Fruit fly (Drosophila melanogaster) whole organism, embryonic: ENCODE measurements around the gene SmydA-2.

ENCODE experiments used
- B-H2 ChIP-seq: fragments of 200-800 bp; sonication (Bioruptor generic); optimal IDR thresholded peaks from 2 replicates; lab custom pipeline; 2018; ENCODE audit warnings: missing biosample characterization, mild to moderate bottlenecking, missing genetic modification characterization
- CG10274 ChIP-seq: fragments of 200-800 bp; sonication (Bioruptor generic); optimal IDR thresholded peaks from 3 replicates; lab custom pipeline; 2017; ENCODE audit warnings: missing biosample characterization, mild to moderate bottlenecking, missing genetic modification characterization
- CG10366 ChIP-seq: fragments of 200-800 bp; sonication (Bioruptor generic); IDR thresholded peaks from 2 replicates; pipeline ENCODE4 v1.3.6; 2022; ENCODE audit warnings: missing biosample characterization, missing genetic modification characterization
- CG10462 ChIP-seq: fragments of 200-800 bp; sonication (Bioruptor generic); optimal IDR thresholded peaks from 2 replicates; lab custom pipeline; 2016; ENCODE audit warnings: missing biosample characterization, missing genetic modification characterization
- CG11085 ChIP-seq: fragments of 200-800 bp; sonication (Bioruptor generic); IDR thresholded peaks from 2 replicates; pipeline ENCODE4 v1.3.6; 2022; ENCODE audit warnings: missing biosample characterization, missing genetic modification characterization
- CG12071 ChIP-seq: fragments of 200-800 bp; sonication (Bioruptor generic); optimal IDR thresholded peaks from 3 replicates; lab custom pipeline; 2018; ENCODE audit warnings: missing biosample characterization, mild to moderate bottlenecking, missing genetic modification characterization
- CG12299 ChIP-seq: fragments of 200-800 bp; sonication (Bioruptor generic); optimal IDR thresholded peaks from 2 replicates; lab custom pipeline; 2018; ENCODE audit warnings: missing biosample characterization, mild to moderate bottlenecking, missing genetic modification characterization
- CG13123 ChIP-seq: fragments of 200-800 bp; sonication (Bioruptor generic); optimal IDR thresholded peaks from 2 replicates; lab custom pipeline; 2016; ENCODE audit warnings: missing biosample characterization, missing genetic modification characterization
- CG15601 ChIP-seq: fragments of 200-800 bp; sonication (Bioruptor generic); optimal IDR thresholded peaks from 3 replicates; lab custom pipeline; 2019; ENCODE audit warnings: missing biosample characterization, mild to moderate bottlenecking, missing genetic modification characterization, moderate library complexity
- CG17568 ChIP-seq: fragments of 200-800 bp; sonication (Bioruptor generic); optimal IDR thresholded peaks from 2 replicates; lab custom pipeline; 2018; ENCODE audit warnings: missing biosample characterization, mild to moderate bottlenecking, missing genetic modification characterization, moderate library complexity
- CG1832 ChIP-seq: fragments of 200-800 bp; sonication (Bioruptor generic); optimal IDR thresholded peaks from 2 replicates; lab custom pipeline; 2017; ENCODE audit warnings: missing biosample characterization, mild to moderate bottlenecking, missing genetic modification characterization, inconsistent platforms
- CG18619 ChIP-seq: fragments of 200-800 bp; sonication (Bioruptor generic); optimal IDR thresholded peaks from 3 replicates; lab custom pipeline; 2017; ENCODE audit warnings: missing biosample characterization, mild to moderate bottlenecking, missing genetic modification characterization
- CG2120 ChIP-seq: fragments of 200-800 bp; sonication (Bioruptor generic); optimal IDR thresholded peaks from 3 replicates; lab custom pipeline; 2016; ENCODE audit warnings: missing biosample characterization, missing genetic modification characterization
- CG2202 ChIP-seq: fragments of 200-800 bp; sonication (Bioruptor generic); optimal IDR thresholded peaks from 2 replicates; lab custom pipeline; 2018; ENCODE audit warnings: missing biosample characterization, mild to moderate bottlenecking, missing genetic modification characterization
- CG30020 ChIP-seq: fragments of 200-800 bp; optimal IDR thresholded peaks from 2 replicates; lab custom pipeline; 2019; ENCODE audit warnings: missing biosample characterization, mild to moderate bottlenecking, missing genetic modification characterization, moderate library complexity
- CG31388 ChIP-seq: fragments of 200-800 bp; sonication (Bioruptor generic); optimal IDR thresholded peaks from 2 replicates; lab custom pipeline; 2016; ENCODE audit warnings: missing biosample characterization, missing genetic modification characterization
- CG31441 ChIP-seq: fragments of 200-800 bp; sonication (Bioruptor generic); IDR thresholded peaks from 2 replicates; pipeline ENCODE4 v1.3.6; 2022; ENCODE audit warnings: missing biosample characterization, missing genetic modification characterization
- CG4707 ChIP-seq: fragments of 200-800 bp; sonication (Bioruptor generic); optimal IDR thresholded peaks from 2 replicates; lab custom pipeline; 2018; ENCODE audit warnings: missing biosample characterization, mild to moderate bottlenecking, missing genetic modification characterization, moderate library complexity
- CG8281 ChIP-seq: fragments of 200-800 bp; sonication (Bioruptor generic); optimal IDR thresholded peaks from 2 replicates; lab custom pipeline; 2018; ENCODE audit warnings: missing biosample characterization, mild to moderate bottlenecking, missing genetic modification characterization, moderate library complexity
- D19B ChIP-seq: fragments of 200-800 bp; sonication (Bioruptor generic); optimal IDR thresholded peaks from 2 replicates; lab custom pipeline; 2017; ENCODE audit warnings: missing biosample characterization, mild to moderate bottlenecking, missing genetic modification characterization
- Deaf1 ChIP-seq: fragments of 200-800 bp; optimal IDR thresholded peaks from 3 replicates; lab custom pipeline; 2019; ENCODE audit warnings: missing biosample characterization, mild to moderate bottlenecking, missing genetic modification characterization, moderate library complexity
- E2f2 ChIP-seq: fragments of 200-800 bp; sonication (Bioruptor generic); IDR thresholded peaks from 2 replicates; pipeline ENCODE4 v1.3.6; 2022; ENCODE audit warnings: missing biosample characterization, missing genetic modification characterization
- Hmr ChIP-seq: fragments of 200-800 bp; sonication (Bioruptor generic); optimal IDR thresholded peaks from 3 replicates; lab custom pipeline; 2017; ENCODE audit warnings: mild to moderate bottlenecking, missing biosample characterization, missing genetic modification reagents, missing genetic modification characterization
- MTF-1 ChIP-seq: fragments of 200-800 bp; sonication (Bioruptor generic); optimal IDR thresholded peaks from 2 replicates; lab custom pipeline; 2018; ENCODE audit warnings: missing biosample characterization, mild to moderate bottlenecking, missing genetic modification characterization, borderline replicate concordance
- NC2β ChIP-seq: fragments of 200-800 bp; sonication (Bioruptor generic); optimal IDR thresholded peaks from 2 replicates; lab custom pipeline; 2016; ENCODE audit warnings: missing biosample characterization, missing genetic modification characterization
- Nf-YC ChIP-seq: fragments of 200-800 bp; optimal IDR thresholded peaks from 3 replicates; lab custom pipeline; 2019; ENCODE audit warnings: missing biosample characterization, mild to moderate bottlenecking, missing genetic modification characterization, moderate library complexity
- Ravus ChIP-seq: fragments of 200-800 bp; sonication (Bioruptor generic); IDR thresholded peaks from 2 replicates; pipeline ENCODE4 v1.3.6; 2022; ENCODE audit warnings: missing biosample characterization, missing genetic modification characterization
- Xbp1 ChIP-seq: fragments of 200-800 bp; sonication (Bioruptor generic); optimal IDR thresholded peaks from 3 replicates; lab custom pipeline; 2016; ENCODE audit warnings: missing biosample characterization, mild to moderate bottlenecking, missing genetic modification characterization
- chif ChIP-seq, 2 experiments: fragments of 200-800 bp; sonication (Bioruptor generic); optimal IDR thresholded peaks; 3 replicates each; lab custom pipeline; 2016; ENCODE audit warnings: missing biosample characterization in 2 of 2, missing genetic modification characterization in 2 of 2
- dmrt11E ChIP-seq: fragments of 200-800 bp; sonication (Bioruptor generic); optimal IDR thresholded peaks from 3 replicates; lab custom pipeline; 2018; ENCODE audit warnings: missing biosample characterization, mild to moderate bottlenecking, missing genetic modification characterization, moderate library complexity
- fd64A ChIP-seq: fragments of 200-800 bp; sonication (Bioruptor generic); optimal IDR thresholded peaks from 3 replicates; lab custom pipeline; 2018; ENCODE audit warnings: missing biosample characterization, mild to moderate bottlenecking, missing genetic modification characterization
- fru ChIP-seq: fragments of >200 bp; optimal IDR thresholded peaks from 2 replicates; lab custom pipeline; 2017
- hb ChIP-seq: fragments of 200-800 bp; sonication (Bioruptor generic); IDR thresholded peaks from 3 replicates; pipeline ENCODE4 v1.3.6; 2022; ENCODE audit warnings: missing biosample characterization, missing genetic modification characterization; ENCODE audit not compliant: partially characterized antibody
- hkb ChIP-seq, 2 experiments: fragments of 200-800 bp in 1 of 2; fragments of >200 bp in 1 of 2; sonication (Bioruptor generic) in 1 of 2; IDR thresholded peaks in 1 of 2; optimal IDR thresholded peaks in 1 of 2; 2 replicates each; pipeline versions ENCODE4 v1.3.6 to Lab custom; 2017 to 2022; ENCODE audit warnings: missing biosample characterization in 1 of 2, missing genetic modification characterization in 1 of 2
- inv ChIP-seq: fragments of 200-800 bp; sonication (Bioruptor generic); IDR thresholded peaks from 2 replicates; pipeline ENCODE4 v1.3.6; 2022; ENCODE audit warnings: missing biosample characterization, missing genetic modification characterization; ENCODE audit not compliant: partially characterized antibody
- jing ChIP-seq: fragments of 200-800 bp; sonication (Bioruptor generic); optimal IDR thresholded peaks from 2 replicates; lab custom pipeline; 2018; ENCODE audit warnings: missing biosample characterization, mild to moderate bottlenecking, missing genetic modification characterization
- jumu ChIP-seq: fragments of 200-800 bp; sonication (Bioruptor generic); optimal IDR thresholded peaks from 3 replicates; lab custom pipeline; 2016; ENCODE audit warnings: missing biosample characterization, missing genetic modification characterization
- kah ChIP-seq: fragments of 200-800 bp; sonication (Bioruptor generic); optimal IDR thresholded peaks from 2 replicates; lab custom pipeline; 2018; ENCODE audit warnings: missing biosample characterization, mild to moderate bottlenecking, missing genetic modification characterization
- nau ChIP-seq: fragments of 200-800 bp; sonication (Bioruptor generic); optimal IDR thresholded peaks from 3 replicates; lab custom pipeline; 2017; ENCODE audit warnings: missing biosample characterization, mild to moderate bottlenecking, missing genetic modification characterization, missing genetic modification reagents
- onecut ChIP-seq: fragments of 200-800 bp; sonication (Bioruptor generic); IDR thresholded peaks from 2 replicates; pipeline ENCODE4 v1.3.6; 2022; ENCODE audit warnings: missing biosample characterization, missing genetic modification characterization
- peb ChIP-seq: fragments of 200-800 bp; sonication (Bioruptor generic); IDR thresholded peaks from 2 replicates; pipeline ENCODE4 v1.3.6; 2022; ENCODE audit warnings: missing biosample characterization, missing genetic modification characterization
- pita ChIP-seq: fragments of 200-800 bp; sonication (Bioruptor generic); optimal IDR thresholded peaks from 2 replicates; lab custom pipeline; 2017; ENCODE audit warnings: missing biosample characterization, mild to moderate bottlenecking, missing genetic modification characterization
- sens-2 ChIP-seq: fragments of 200-800 bp; sonication (Bioruptor generic); IDR thresholded peaks from 2 replicates; pipeline ENCODE4 v1.3.6; 2022; ENCODE audit warnings: missing biosample characterization, missing genetic modification characterization
- sna ChIP-seq: fragments of 200-800 bp; sonication (Bioruptor generic); IDR thresholded peaks from 2 replicates; pipeline ENCODE4 v1.3.6; 2022; ENCODE audit warnings: missing biosample characterization, missing genetic modification characterization; ENCODE audit not compliant: partially characterized antibody
- ssp ChIP-seq: fragments of 200-800 bp; sonication (Bioruptor generic); IDR thresholded peaks from 2 replicates; pipeline ENCODE4 v1.3.6; 2022; ENCODE audit warnings: missing biosample characterization, missing genetic modification characterization
- tgo ChIP-seq: fragments of 200-800 bp; sonication (Bioruptor generic); IDR thresholded peaks from 3 replicates; pipeline ENCODE4 v1.3.6; 2022; ENCODE audit warnings: missing biosample characterization, missing genetic modification characterization
- wdn ChIP-seq: fragments of 200-800 bp; sonication (Bioruptor generic); IDR thresholded peaks from 2 replicates; pipeline ENCODE4 v1.3.6; 2022; ENCODE audit warnings: missing biosample characterization, missing genetic modification characterization
- yki ChIP-seq: fragments of >200 bp; optimal IDR thresholded peaks from 3 replicates; lab custom pipeline; 2018
- z ChIP-seq: fragments of 200-800 bp; sonication (Bioruptor generic); IDR thresholded peaks from 3 replicates; pipeline ENCODE4 v1.3.6; 2022; ENCODE audit warnings: missing biosample characterization, missing genetic modification characterization
- zfh1 ChIP-seq: fragments of 200-800 bp; sonication (Bioruptor generic); IDR thresholded peaks from 3 replicates; pipeline ENCODE4 v1.3.6; 2022; ENCODE audit warnings: missing biosample characterization, missing genetic modification characterization

SmydA-2 gene

DNA sequence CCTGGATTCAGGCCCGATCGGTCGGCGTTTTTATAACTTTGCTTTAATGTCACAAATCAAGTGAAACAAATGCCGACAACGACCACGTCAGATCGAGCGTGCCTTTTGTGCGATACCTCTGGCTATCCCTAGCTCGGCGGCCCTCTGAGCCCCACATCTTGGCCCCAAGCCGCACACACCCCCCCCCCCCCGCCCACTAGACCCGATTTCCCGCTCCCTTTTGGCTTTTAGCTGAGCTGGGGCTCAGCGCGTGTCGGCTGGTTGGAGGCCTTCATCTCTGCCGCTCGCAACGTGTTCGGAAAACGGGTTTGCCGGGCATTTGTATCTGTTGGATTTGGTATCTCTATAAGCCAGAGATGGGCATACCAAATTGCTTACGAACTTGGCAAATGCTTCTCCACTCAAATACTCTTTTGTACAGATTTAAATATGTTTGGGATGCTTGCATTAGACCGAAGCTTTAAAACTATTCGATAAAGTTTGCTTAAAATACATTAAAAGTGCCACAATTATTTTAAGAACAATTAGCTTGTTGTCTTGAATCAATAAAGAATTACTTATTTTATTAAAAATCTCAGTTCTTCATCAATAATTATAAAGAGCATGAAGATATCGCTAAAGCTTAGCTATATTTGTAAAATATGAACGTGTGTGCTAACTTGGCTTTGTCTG, 13.2 kb upstream of the SmydA-2 start (continued):
- TF ChIP-seq CG2202 (tag; lab: Kevin White, UChicago) (no peak), CG12071 (GFP tag; lab: Kevin White, UChicago) (no peak), B-H2 (GFP tag; lab: Kevin White, UChicago) (no peak), NC2β (GFP tag; lab: Kevin White, UChicago) (no peak), CG31388 (GFP tag; lab: Kevin White, UChicago) (no peak), CG10274 (peak; percentile 29), hkb (optimal IDR thresholded peaks at IDR 0.05; lab: Kevin White, UChicago) (no peak), hkb (GFP tag; IDR thresholded peaks at IDR 0.05; lab: Robert Waterston, UW) (no peak), yki (lab: Kevin White, UChicago) (no peak), MTF-1 (no peak), pita (no peak), Hmr (GFP tag; lab: Kevin White, UChicago) (peak; percentile 63), CG8281 (tag; lab: Kevin White, UChicago) (no peak), sens-2 (GFP tag; lab: Robert Waterston, UW) (no peak), CG2120 (GFP tag; lab: Kevin White, UChicago) (peak; percentile 60), D19B (GFP tag; lab: Kevin White, UChicago) (peak; percentile 28), dmrt11E (tag; lab: Kevin White, UChicago) (no peak), nau (GFP tag; lab: Kevin White, UChicago) (no peak), CG15601 (tag; lab: Kevin White, UChicago) (no peak), ssp (no peak), z (GFP tag; lab: Robert Waterston, UW) (no peak), CG13123 (GFP tag; lab: Kevin White, UChicago) (no peak), CG10462 (GFP tag; lab: Kevin White, UChicago) (no peak), CG11085 (GFP tag; lab: Robert Waterston, UW) (no peak), CG10366 (GFP tag; lab: Robert Waterston, UW) (peak; percentile 12; the same call in 1 of the 2 replicates), CG31441 (peak; percentile 27; the same call in 1 of the 2 replicates), CG1832 (GFP tag; lab: Kevin White, UChicago) (no peak), sna (0 out of 2 replicates have a peak, but pooled peaks have one; percentile 36), CG17568 (GFP tag; lab: Kevin White, UChicago) (no peak), CG30020 (tag; lab: Kevin White, UChicago) (no peak), inv (GFP tag; lab: Robert Waterston, UW) (no peak), CG12299 (tag; lab: Kevin White, UChicago) (no peak), kah (GFP tag; lab: Kevin White, UChicago) (no peak), zfh1 (GFP tag; lab: Robert Waterston, UW) (no peak), tgo (GFP tag; lab: Robert Waterston, UW) (peak; percentile 39; the same call in 2 of the 3 replicates), jumu (no peak), CG4707 (GFP tag; lab: Kevin White, UChicago) (no peak), Nf-YC (tag; lab: Kevin White, UChicago) (no peak), E2f2 (GFP tag; lab: Robert Waterston, UW) (peak; percentile 25; the same call in 1 of the 2 replicates), fd64A (GFP tag; lab: Kevin White, UChicago) (no peak), Deaf1 (tag; lab: Kevin White, UChicago) (no peak), CG18619 (GFP tag; lab: Kevin White, UChicago) (no peak), onecut (GFP tag; lab: Robert Waterston, UW) (no peak), Ravus (GFP tag; lab: Robert Waterston, UW) (no peak), wdn (0 out of 2 replicates have a peak, but pooled peaks have one; percentile 39), fru (lab: Kevin White, UChicago) (no peak), peb (GFP tag; lab: Robert Waterston, UW) (no peak), jing (GFP tag; lab: Kevin White, UChicago) (no peak), hb (no peak), Xbp1 (GFP tag; lab: Kevin White, UChicago) (no peak), chif (GFP tag; optimal IDR thresholded peaks at IDR 0.05; lab: Kevin White, UChicago) (no peak)
